Worm (Caenorhabditis elegans) whole organism, L1 larva: ENCODE data around the gene cutl-1.

Experiments used
- C04F5.9 ChIP-seq: sonication (generic microtip); optimal IDR thresholded peaks from 2 replicates; lab custom pipeline; 2016; ENCODE audit warnings: missing genetic modification characterization, missing compliant biosample characterization
- ceh-63 ChIP-seq: fragments of 200-800 bp; sonication (Bioruptor generic); optimal IDR thresholded peaks from 2 replicates; lab custom pipeline; 2018; ENCODE audit warnings: mild to moderate bottlenecking, missing genetic modification characterization, missing compliant biosample characterization
- elt-2 ChIP-seq: sonication (generic microtip); optimal IDR thresholded peaks from 2 replicates; lab custom pipeline; 2016; ENCODE audit warnings: missing genetic modification characterization, mild to moderate bottlenecking, inconsistent platforms, missing compliant biosample characterization, missing genetic modification reagents
- lin-14 ChIP-seq: fragments of 200-800 bp; sonication (Bioruptor generic); optimal IDR thresholded peaks from 2 replicates; lab custom pipeline; 2018; ENCODE audit warnings: mild to moderate bottlenecking, missing genetic modification characterization, moderate library complexity, missing compliant biosample characterization
- lin-15B ChIP-seq: fragments of 150-350 bp; sonication (generic microtip); optimal IDR thresholded peaks from 3 replicates; lab custom pipeline; 2014; ENCODE audit warnings: missing biosample characterization, missing genetic modification characterization
- lin-39 ChIP-seq: fragments of 150-350 bp; optimal IDR thresholded peaks from 2 replicates; lab custom pipeline; 2014; ENCODE audit warnings: missing biosample characterization, missing genetic modification reagents, missing genetic modification characterization
- snpc-4 ChIP-seq: fragments of 150-350 bp; optimal IDR thresholded peaks from 2 replicates; lab custom pipeline; 2014; ENCODE audit warnings: missing biosample characterization, missing genetic modification characterization
- unc-130 ChIP-seq: fragments of 150-350 bp; optimal IDR thresholded peaks from 2 replicates; lab custom pipeline; 2017; ENCODE audit warnings: missing biosample characterization, missing genetic modification characterization, inconsistent platforms

DNA sequence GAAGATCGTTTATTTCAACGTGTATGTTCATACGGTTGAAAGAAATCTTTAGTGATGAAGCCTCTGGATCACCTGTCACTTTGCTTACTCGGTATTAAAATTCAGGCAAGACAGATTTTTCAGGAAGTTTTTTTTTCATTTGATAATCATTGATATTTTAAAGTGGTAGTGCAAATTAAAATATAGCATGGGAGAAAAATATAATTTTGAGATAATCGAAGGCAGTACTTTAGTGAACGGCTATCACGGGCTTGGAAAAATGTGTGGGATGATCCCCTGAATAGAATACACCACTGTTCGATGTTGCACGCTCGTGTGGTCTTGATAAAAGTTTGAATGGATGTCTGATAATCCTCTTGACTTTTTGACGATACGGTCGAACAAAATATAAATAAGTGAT, 21.5 kb upstream of the cutl-1 start:
- TF ChIP-seq snpc-4 (tag; lab: Kevin White, UChicago) (no peak), lin-14 (GFP tag; lab: Kevin White, UChicago) (no peak), lin-15B (no peak), elt-2 (no peak), C04F5.9 (tag; lab: Kevin White, UChicago) (no peak), ceh-63 (GFP tag; lab: Kevin White, UChicago) (no peak), unc-130 (tag; lab: Kevin White, UChicago) (no peak), lin-39 (tag; lab: Kevin White, UChicago) (no peak)
